Fruit fly (Drosophila melanogaster) whole organism, wandering third instar larva: ENCODE data around the gene Grip128.

ENCODE experiments used
- CrebA ChIP-seq: fragments of 200-800 bp; sonication (Bioruptor generic); optimal IDR thresholded peaks from 2 replicates; lab custom pipeline; 2016; ENCODE audit warnings: missing biosample characterization, mild to moderate bottlenecking, missing genetic modification characterization, borderline replicate concordance
- Dfd ChIP-seq: fragments of >200 bp; optimal IDR thresholded peaks from 2 replicates; lab custom pipeline; 2017; ENCODE audit warnings: missing biosample characterization, missing genetic modification characterization
- Hr78 ChIP-seq: fragments of >200 bp; optimal IDR thresholded peaks from 2 replicates; lab custom pipeline; 2017; ENCODE audit warnings: missing biosample characterization, missing genetic modification characterization
- Hr83 ChIP-seq: fragments of 200-300 bp; sonication (Bioruptor generic); optimal IDR thresholded peaks from 2 replicates; lab custom pipeline; 2016; ENCODE audit warnings: missing biosample characterization, mild to moderate bottlenecking, missing genetic modification characterization, moderate library complexity; ENCODE audit not compliant: poor library complexity, severe bottlenecking
- Rel ChIP-seq, 2 experiments: fragments of 200-800 bp; sonication (Bioruptor generic) in 1 of 2; optimal IDR thresholded peaks; 2 replicates in 1 of 2; 3 replicates in 1 of 2; lab custom pipeline; 2016 to 2019; ENCODE audit warnings: mild to moderate bottlenecking in 2 of 2, missing biosample characterization in 2 of 2, missing genetic modification characterization in 2 of 2, moderate library complexity in 1 of 2
- foxo ChIP-seq, 2 experiments: fragments of 200-800 bp; sonication (Bioruptor generic); optimal IDR thresholded peaks; 2 replicates in 1 of 2; 3 replicates in 1 of 2; lab custom pipeline; 2016 to 2017; ENCODE audit warnings: missing biosample characterization in 2 of 2, missing genetic modification characterization in 2 of 2
- h ChIP-seq: fragments of 200-800 bp; sonication (Bioruptor generic); optimal IDR thresholded peaks from 3 replicates; lab custom pipeline; 2016; ENCODE audit warnings: missing biosample characterization, mild to moderate bottlenecking, missing genetic modification characterization
- pan ChIP-seq: fragments of >200 bp; optimal IDR thresholded peaks from 2 replicates; lab custom pipeline; 2017
- psq ChIP-seq: fragments of 200-800 bp; sonication (Bioruptor generic); optimal IDR thresholded peaks from 3 replicates; lab custom pipeline; 2017; ENCODE audit warnings: missing biosample characterization, mild to moderate bottlenecking, missing genetic modification characterization, moderate library complexity
- tai ChIP-seq: sonication (Bioruptor generic); optimal IDR thresholded peaks from 2 replicates; lab custom pipeline; 2016; ENCODE audit warnings: missing biosample characterization, missing genetic modification characterization

DNA sequence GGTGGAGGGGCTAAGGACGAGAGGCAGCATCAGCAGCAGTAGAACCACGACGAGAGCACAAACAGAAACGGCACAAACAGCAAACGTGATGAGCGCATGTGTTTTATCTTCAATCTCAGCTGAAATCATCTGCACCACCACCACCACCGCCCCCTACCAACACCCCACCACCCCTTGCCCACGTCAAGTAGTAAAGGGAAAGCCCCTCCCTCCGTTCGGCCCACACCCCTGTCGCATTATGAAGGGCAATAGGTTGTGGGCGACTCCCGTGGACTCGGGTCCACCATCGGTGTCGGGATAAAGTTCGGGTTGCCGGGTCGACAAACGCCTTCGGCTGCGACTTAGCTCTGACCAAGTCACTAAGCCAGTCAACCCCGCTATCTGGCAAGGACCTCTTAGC is 28.4 kb downstream of the Grip128 start:
- no peak for TF ChIP-seq psq (GFP tag; lab: Kevin White, UChicago)
- TF ChIP-seq h, result no peak
- TF ChIP-seq foxo (GFP tag; optimal IDR thresholded peaks at IDR 0.05; lab: Kevin White, UChicago), result no peak
- TF ChIP-seq Dfd (GFP tag; lab: Kevin White, UChicago), result no peak
- TF ChIP-seq pan (lab: Kevin White, UChicago), result no peak
- TF ChIP-seq Hr78 (GFP tag; lab: Kevin White, UChicago), result no peak
- TF ChIP-seq CrebA (GFP tag; lab: Kevin White, UChicago), result no peak
- no peak for TF ChIP-seq Rel (GFP tag; optimal IDR thresholded peaks at IDR 0.05; lab: Kevin White, UChicago)
- TF ChIP-seq Rel (tag; optimal IDR thresholded peaks at IDR 0.05; lab: Kevin White, UChicago), result no peak
- TF ChIP-seq tai, result no peak
- no peak for TF ChIP-seq Hr83 (GFP tag; lab: Kevin White, UChicago)
